Worm (Caenorhabditis elegans): ENCODE results near the gene C26B2.8.

The C26B2.8 gene

ce11 chrIV:8028372-8028771, 14.4 kb downstream of the C26B2.8 start:
- TF ChIP-seq lsy-12 (tag; optimal IDR thresholded peaks at IDR 0.05) (peak; percentile 9), pqm-1 (tag; optimal IDR thresholded peaks at IDR 0.05) (peak; percentile 64), daf-12 (tag; optimal IDR thresholded peaks at IDR 0.05) (no peak), nhr-23 (tag; optimal IDR thresholded peaks at IDR 0.05) (peak; percentile 92), fkh-10 (GFP tag; optimal IDR thresholded peaks at IDR 0.05) (no peak), zag-1 (tag; optimal IDR thresholded peaks at IDR 0.05) (no peak), nhr-77 (tag; optimal IDR thresholded peaks at IDR 0.05) (no peak), ZK546.5 (tag; optimal IDR thresholded peaks at IDR 0.05) (no peak), tbx-2 (tag; optimal IDR thresholded peaks at IDR 0.05) (no peak), unc-39 (tag; optimal IDR thresholded peaks at IDR 0.05) (no peak), ama-1 (optimal IDR thresholded peaks at IDR 0.05) (peak; percentile 56), fos-1 (tag; optimal IDR thresholded peaks at IDR 0.05) (no peak), mdl-1 (tag; optimal IDR thresholded peaks at IDR 0.05) (peak; percentile 68), nhr-11 (tag; optimal IDR thresholded peaks at IDR 0.05) (no peak), elt-2 (tag; optimal IDR thresholded peaks at IDR 0.05) (peak; percentile 88), nhr-12 (tag; optimal IDR thresholded peaks at IDR 0.05) (no peak), ztf-11 (tag; optimal IDR thresholded peaks at IDR 0.05) (no peak), nhr-237 (tag; optimal IDR thresholded peaks at IDR 0.05) (no peak), ceh-82 (tag; optimal IDR thresholded peaks at IDR 0.05) (no peak), nhr-25 (tag; optimal IDR thresholded peaks at IDR 0.05) (peak; percentile 95), ceh-9 (tag; optimal IDR thresholded peaks at IDR 0.05) (no peak), aly-2 (tag; optimal IDR thresholded peaks at IDR 0.05) (no peak), elt-3 (tag; optimal IDR thresholded peaks at IDR 0.05) (peak in 1 of 3 experiments; percentile 87), skn-1 (tag; optimal IDR thresholded peaks at IDR 0.05) (no peak), mml-1 (tag; optimal IDR thresholded peaks at IDR 0.05) (no peak), nhr-43 (tag; optimal IDR thresholded peaks at IDR 0.05; ENCODE audit: poor library complexity, severe bottlenecking) (peak; percentile 75), lin-15B (tag; optimal IDR thresholded peaks at IDR 0.05) (no peak), sea-2 (GFP tag; optimal IDR thresholded peaks at IDR 0.05) (no peak), fkh-2 (tag; optimal IDR thresholded peaks at IDR 0.05) (no peak), hmg-11 (tag; optimal IDR thresholded peaks at IDR 0.05) (no peak), snpc-4 (tag; optimal IDR thresholded peaks at IDR 0.05) (no peak), nhr-76 (tag; optimal IDR thresholded peaks at IDR 0.05) (no peak), unc-62 (GFP tag; optimal IDR thresholded peaks at IDR 0.05) (no peak), pha-4 (tag; optimal IDR thresholded peaks at IDR 0.05) (no peak), egl-5 (tag; optimal IDR thresholded peaks at IDR 0.05) (no peak), ceh-28 (tag; optimal IDR thresholded peaks at IDR 0.05) (no peak), nfya-1 (tag; optimal IDR thresholded peaks at IDR 0.05; ENCODE audit: insufficient read depth) (no peak), elt-1 (tag; optimal IDR thresholded peaks at IDR 0.05) (peak; percentile 42), eor-1 (tag; optimal IDR thresholded peaks at IDR 0.05) (no peak), jun-1 (tag; optimal IDR thresholded peaks at IDR 0.05) (no peak), egl-27 (tag; optimal IDR thresholded peaks at IDR 0.05) (no peak), R02D3.7 (tag; optimal IDR thresholded peaks at IDR 0.05) (no peak), nhr-67 (tag; optimal IDR thresholded peaks at IDR 0.05) (no peak), ztf-4 (tag; optimal IDR thresholded peaks at IDR 0.05) (no peak), lin-39 (tag; optimal IDR thresholded peaks at IDR 0.05) (no peak), nhr-28 (tag; optimal IDR thresholded peaks at IDR 0.05) (no peak), ceh-16 (tag; optimal IDR thresholded peaks at IDR 0.05) (no peak)

ce11 chrIV:8029413-8029812, 15.5 kb downstream of the C26B2.8 start, which contains the start of gene nhr-31:
TSS of gene nhr-31 (minus strand) at chrIV:8029513.
- no peak for TF ChIP-seq R02D3.7 (tag; optimal IDR thresholded peaks at IDR 0.05)
- TF ChIP-seq nhr-28 (tag; optimal IDR thresholded peaks at IDR 0.05), result no peak
- no peak for TF ChIP-seq pqm-1 (tag; optimal IDR thresholded peaks at IDR 0.05)
- no peak for TF ChIP-seq ceh-16 (tag; optimal IDR thresholded peaks at IDR 0.05)
- TF ChIP-seq ceh-28 (tag; optimal IDR thresholded peaks at IDR 0.05), result no peak
- TF ChIP-seq nhr-77 (tag; optimal IDR thresholded peaks at IDR 0.05), result no peak
- no peak for TF ChIP-seq ceh-9 (tag; optimal IDR thresholded peaks at IDR 0.05)
- TF ChIP-seq hmg-11 (tag; optimal IDR thresholded peaks at IDR 0.05), result no peak
- TF ChIP-seq mml-1 (tag; optimal IDR thresholded peaks at IDR 0.05), result no peak
- TF ChIP-seq ama-1 (optimal IDR thresholded peaks at IDR 0.05), result no peak
- no peak for TF ChIP-seq ztf-11 (tag; optimal IDR thresholded peaks at IDR 0.05)
- TF ChIP-seq elt-3 (tag; optimal IDR thresholded peaks at IDR 0.05), result no peak
- no peak for TF ChIP-seq egl-5 (tag; optimal IDR thresholded peaks at IDR 0.05)
- no peak for TF ChIP-seq unc-62 (GFP tag; optimal IDR thresholded peaks at IDR 0.05)
